Fruit fly (Drosophila melanogaster): ENCODE data around the gene RhoGAP16F.

The RhoGAP16F gene

dm6 chrX:18139950-18140349, 47.0 kb downstream of the RhoGAP16F start:
- TF ChIP-seq noc (tag; optimal IDR thresholded peaks at IDR 0.05) = no peak

dm6 chrX:18140932-18141587, 48.1 kb downstream of the RhoGAP16F start:
- TF ChIP-seq noc (tag; optimal IDR thresholded peaks at IDR 0.05) = no peak

All from whole organism, larva.